Fruit fly (Drosophila melanogaster) Kc167 (cell line): ENCODE data around the gene Tpst.

ENCODE experiments used
- Myc ChIP-seq: fragments of >200 bp; optimal IDR thresholded peaks from 2 replicates; lab custom pipeline; 2017; ENCODE audit warnings: missing external identifiers
- h ChIP-seq: fragments of >200 bp; optimal IDR thresholded peaks from 3 replicates; lab custom pipeline; 2018; ENCODE audit warnings: missing external identifiers
- insv ChIP-seq: fragments of >200 bp; optimal IDR thresholded peaks from 3 replicates; lab custom pipeline; 2018; ENCODE audit warnings: missing external identifiers
- psq ChIP-seq: fragments of >200 bp; optimal IDR thresholded peaks from 2 replicates; lab custom pipeline; 2017; ENCODE audit warnings: missing external identifiers
- ttk ChIP-seq: sonication (Bioruptor generic); optimal IDR thresholded peaks from 2 replicates; lab custom pipeline; 2017; ENCODE audit warnings: missing external identifiers

- TF ChIP-seq psq (lab: Kevin White, UChicago) (no peak), Myc (lab: Kevin White, UChicago) (no peak), h (lab: Kevin White, UChicago) (no peak), ttk (lab: Kevin White, UChicago) (no peak), insv (lab: Kevin White, UChicago) (no peak)
Measured at dm6 chrX:13602071-13602858, 38.6 kb downstream of the Tpst start, which contains the start of gene up.
